Worm (Caenorhabditis elegans): Measurements from ENCODE around the gene sprp-4.

The sprp-4 gene

ce11 chrX:8808740-8809139, 44.7 kb downstream of the sprp-4 start:
- TF ChIP-seq mml-1 (tag; optimal IDR thresholded peaks at IDR 0.05) (no peak), ceh-28 (tag; optimal IDR thresholded peaks at IDR 0.05) (no peak), lin-39 (tag; optimal IDR thresholded peaks at IDR 0.05) (peak; percentile 71), ceh-82 (tag; optimal IDR thresholded peaks at IDR 0.05) (no peak), ceh-16 (tag; optimal IDR thresholded peaks at IDR 0.05) (no peak)

- TF ChIP-seq fkh-10 (GFP tag; optimal IDR thresholded peaks at IDR 0.05): no peak
- TF ChIP-seq lin-39 (tag; optimal IDR thresholded peaks at IDR 0.05): peak; percentile 64
- TF ChIP-seq lin-15B (tag; optimal IDR thresholded peaks at IDR 0.05): no peak
- TF ChIP-seq nhr-76 (tag; optimal IDR thresholded peaks at IDR 0.05): no peak
- TF ChIP-seq elt-2 (tag; optimal IDR thresholded peaks at IDR 0.05): peak; percentile 18
- TF ChIP-seq skn-1 (tag; optimal IDR thresholded peaks at IDR 0.05): peak; percentile 59
- TF ChIP-seq zag-1 (tag; optimal IDR thresholded peaks at IDR 0.05): no peak
- TF ChIP-seq snpc-4 (tag; optimal IDR thresholded peaks at IDR 0.05): peak; percentile 42
- no peak for TF ChIP-seq ama-1 (optimal IDR thresholded peaks at IDR 0.05)
- no peak for TF ChIP-seq unc-39 (tag; optimal IDR thresholded peaks at IDR 0.05)
- no peak for TF ChIP-seq ceh-82 (tag; optimal IDR thresholded peaks at IDR 0.05)
- TF ChIP-seq nhr-11 (tag; optimal IDR thresholded peaks at IDR 0.05): no peak
- peak; percentile 46 for TF ChIP-seq hmg-11 (tag; optimal IDR thresholded peaks at IDR 0.05)
- no peak for TF ChIP-seq tbx-2 (tag; optimal IDR thresholded peaks at IDR 0.05)
- TF ChIP-seq daf-12 (tag; optimal IDR thresholded peaks at IDR 0.05): no peak
- TF ChIP-seq egl-5 (tag; optimal IDR thresholded peaks at IDR 0.05): peak; percentile 24
- no peak for TF ChIP-seq lsy-12 (tag; optimal IDR thresholded peaks at IDR 0.05)
- no peak for TF ChIP-seq nhr-43 (tag; optimal IDR thresholded peaks at IDR 0.05; ENCODE audit: poor library complexity, severe bottlenecking)
- TF ChIP-seq pha-4 (tag; optimal IDR thresholded peaks at IDR 0.05): peak; percentile 8
- TF ChIP-seq pqm-1 (tag; optimal IDR thresholded peaks at IDR 0.05): no peak
- TF ChIP-seq nhr-25 (tag; optimal IDR thresholded peaks at IDR 0.05): no peak
- TF ChIP-seq ZK546.5 (tag; optimal IDR thresholded peaks at IDR 0.05): no peak
- no peak for TF ChIP-seq egl-27 (tag; optimal IDR thresholded peaks at IDR 0.05)
- no peak for TF ChIP-seq mdl-1 (tag; optimal IDR thresholded peaks at IDR 0.05)
- peak; percentile 64 for TF ChIP-seq nfya-1 (tag; optimal IDR thresholded peaks at IDR 0.05; ENCODE audit: insufficient read depth)
Observed at ce11 chrX:8806070-8806799, 47.2 kb downstream of the sprp-4 start, which contains the start of gene R04E5.8. Gene R04E5.8 (minus strand): TSS chrX:8806120.

DNA sequence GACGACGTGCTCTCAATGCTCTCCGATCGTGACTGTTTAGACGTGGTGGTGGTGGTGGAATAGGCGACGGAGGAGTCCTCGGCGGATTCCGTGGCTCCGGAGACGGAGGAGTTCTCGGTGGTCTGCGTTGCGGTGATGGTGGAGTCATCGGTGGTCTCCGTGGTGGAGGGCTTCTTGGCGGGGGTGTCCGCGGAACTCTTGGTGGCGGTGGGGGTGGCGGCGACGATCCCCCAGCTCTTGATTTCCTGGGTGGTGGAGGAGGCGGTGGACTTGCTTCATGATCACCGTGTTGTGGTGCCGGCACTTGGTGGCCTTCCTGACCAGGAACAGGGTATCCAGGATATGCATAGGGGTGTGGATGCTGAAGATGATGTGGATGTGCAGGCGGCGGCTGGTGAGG, 47.9 kb downstream of the sprp-4 start:
- TF ChIP-seq pqm-1 (tag; optimal IDR thresholded peaks at IDR 0.05): no peak
- TF ChIP-seq ama-1 (optimal IDR thresholded peaks at IDR 0.05): no peak
- TF ChIP-seq ZK546.5 (tag; optimal IDR thresholded peaks at IDR 0.05): no peak
- TF ChIP-seq ceh-9 (tag; optimal IDR thresholded peaks at IDR 0.05): no peak
- TF ChIP-seq elt-3 (tag; optimal IDR thresholded peaks at IDR 0.05): no peak
- no peak for TF ChIP-seq hmg-11 (tag; optimal IDR thresholded peaks at IDR 0.05)

- TF ChIP-seq ceh-9 (tag; optimal IDR thresholded peaks at IDR 0.05): no peak
- no peak for TF ChIP-seq nhr-237 (tag; optimal IDR thresholded peaks at IDR 0.05)
- TF ChIP-seq ZK546.5 (tag; optimal IDR thresholded peaks at IDR 0.05): no peak
- TF ChIP-seq ceh-28 (tag; optimal IDR thresholded peaks at IDR 0.05): no peak
- peak; percentile 45 for TF ChIP-seq lin-39 (tag; optimal IDR thresholded peaks at IDR 0.05)
- no peak for TF ChIP-seq mml-1 (tag; optimal IDR thresholded peaks at IDR 0.05)
- TF ChIP-seq nfya-1 (tag; optimal IDR thresholded peaks at IDR 0.05; ENCODE audit: insufficient read depth): peak; percentile 37
- peak; percentile 77 for TF ChIP-seq fkh-10 (GFP tag; optimal IDR thresholded peaks at IDR 0.05)
- no peak for TF ChIP-seq nhr-23 (tag; optimal IDR thresholded peaks at IDR 0.05)
- TF ChIP-seq ztf-4 (tag; optimal IDR thresholded peaks at IDR 0.05): no peak
- TF ChIP-seq jun-1 (tag; optimal IDR thresholded peaks at IDR 0.05): no peak
Observed at ce11 chrX:8800983-8801382, 52.4 kb downstream of the sprp-4 start.

DNA sequence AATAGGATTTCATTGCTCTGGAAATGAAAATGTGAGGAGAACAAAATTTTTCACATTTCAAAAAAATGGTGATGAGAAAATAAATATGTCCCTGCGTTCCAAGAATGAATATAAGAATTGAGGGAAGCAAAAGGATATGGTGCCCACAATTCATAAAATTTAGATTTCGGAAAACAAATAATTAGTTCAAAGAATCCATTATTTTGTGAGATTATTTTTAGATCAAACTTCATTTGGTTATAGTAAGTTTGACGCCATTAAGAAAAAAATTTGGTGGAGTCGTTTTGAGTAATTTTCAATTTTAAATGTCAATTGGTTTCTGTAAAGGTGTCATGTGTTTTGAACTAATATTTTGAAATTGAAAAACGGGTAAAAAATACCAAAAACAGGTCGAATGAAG, 53.1 kb downstream of the sprp-4 start:
- no peak for TF ChIP-seq nhr-67 (tag; optimal IDR thresholded peaks at IDR 0.05)
- no peak for TF ChIP-seq egl-27 (tag; optimal IDR thresholded peaks at IDR 0.05)
- no peak for TF ChIP-seq nhr-77 (tag; optimal IDR thresholded peaks at IDR 0.05)
- no peak for TF ChIP-seq pha-4 (tag; optimal IDR thresholded peaks at IDR 0.05)
- no peak for TF ChIP-seq nhr-12 (tag; optimal IDR thresholded peaks at IDR 0.05)
- no peak for TF ChIP-seq snpc-4 (tag; optimal IDR thresholded peaks at IDR 0.05)
- no peak for TF ChIP-seq aly-2 (tag; optimal IDR thresholded peaks at IDR 0.05)
- TF ChIP-seq fos-1 (tag; optimal IDR thresholded peaks at IDR 0.05): no peak
- TF ChIP-seq unc-39 (tag; optimal IDR thresholded peaks at IDR 0.05): no peak
- no peak for TF ChIP-seq fkh-10 (GFP tag; optimal IDR thresholded peaks at IDR 0.05)
- no peak for TF ChIP-seq eor-1 (tag; optimal IDR thresholded peaks at IDR 0.05)
- no peak for TF ChIP-seq ceh-16 (tag; optimal IDR thresholded peaks at IDR 0.05)
- TF ChIP-seq fkh-2 (tag; optimal IDR thresholded peaks at IDR 0.05): no peak
- TF ChIP-seq nhr-76 (tag; optimal IDR thresholded peaks at IDR 0.05): no peak

Data from whole organism, L3 larva.